Worm (Caenorhabditis elegans) whole organism, L3 larva: ENCODE data around the gene F02D10.2.

Experiments
- R02D3.7 ChIP-seq: fragments of 150-350 bp; optimal IDR thresholded peaks from 2 replicates; lab custom pipeline; 2014; ENCODE audit warnings: missing biosample characterization, missing genetic modification characterization
- ceh-82 ChIP-seq: fragments of 150-350 bp; optimal IDR thresholded peaks from 2 replicates; lab custom pipeline; 2014; ENCODE audit warnings: missing biosample characterization, missing genetic modification characterization
- fkh-2 ChIP-seq: fragments of 150-350 bp; optimal IDR thresholded peaks from 2 replicates; lab custom pipeline; 2014; ENCODE audit warnings: missing biosample characterization, missing genetic modification reagents, missing genetic modification characterization
- fos-1 ChIP-seq: fragments of 150-350 bp; optimal IDR thresholded peaks from 2 replicates; lab custom pipeline; 2014; ENCODE audit warnings: missing biosample characterization, missing genetic modification characterization
- nhr-11 ChIP-seq: fragments of 150-350 bp; optimal IDR thresholded peaks from 2 replicates; lab custom pipeline; 2014; ENCODE audit warnings: missing biosample characterization, missing genetic modification characterization
- nhr-12 ChIP-seq: fragments of 150-350 bp; optimal IDR thresholded peaks from 2 replicates; lab custom pipeline; 2014; ENCODE audit warnings: missing biosample characterization, missing genetic modification characterization
- nhr-43 ChIP-seq: sonication (generic microtip); optimal IDR thresholded peaks from 2 replicates; lab custom pipeline; 2016; ENCODE audit warnings: mild to moderate bottlenecking, missing genetic modification characterization, missing compliant biosample characterization; ENCODE audit not compliant: poor library complexity, severe bottlenecking
- nhr-76 ChIP-seq: fragments of 150-350 bp; sonication (generic microtip); optimal IDR thresholded peaks from 5 replicates; lab custom pipeline; 2014; ENCODE audit warnings: missing biosample characterization, missing genetic modification characterization
- skn-1 ChIP-seq: fragments of 150-350 bp; optimal IDR thresholded peaks from 2 replicates; lab custom pipeline; 2014; ENCODE audit warnings: missing biosample characterization, missing genetic modification characterization
- unc-62 ChIP-seq: fragments of 150-350 bp; sonication (generic microtip); optimal IDR thresholded peaks from 4 replicates; lab custom pipeline; 2014; ENCODE audit warnings: missing biosample characterization, missing genetic modification reagents, missing genetic modification characterization

ce11 chrX:13510997-13511396 lies 47.3 kb upstream of the F02D10.2 start, which contains the start of gene col-185:
- TF ChIP-seq nhr-43: no peak
- no peak for TF ChIP-seq unc-62 (GFP tag; lab: Kevin White, UChicago)
- TF ChIP-seq R02D3.7 (tag; lab: Kevin White, UChicago): no peak
- no peak for TF ChIP-seq fos-1 (tag; lab: Kevin White, UChicago)
- no peak for TF ChIP-seq nhr-11 (tag; lab: Kevin White, UChicago)
- TF ChIP-seq skn-1 (tag; lab: Kevin White, UChicago): no peak
- TF ChIP-seq fkh-2: no peak
- no peak for TF ChIP-seq nhr-12 (tag; lab: Kevin White, UChicago)
- no peak for TF ChIP-seq ceh-82
- no peak for TF ChIP-seq nhr-76 (tag; lab: Kevin White, UChicago)
